Worm (Caenorhabditis elegans): ENCODE results near the gene tbc-8.

DNA sequence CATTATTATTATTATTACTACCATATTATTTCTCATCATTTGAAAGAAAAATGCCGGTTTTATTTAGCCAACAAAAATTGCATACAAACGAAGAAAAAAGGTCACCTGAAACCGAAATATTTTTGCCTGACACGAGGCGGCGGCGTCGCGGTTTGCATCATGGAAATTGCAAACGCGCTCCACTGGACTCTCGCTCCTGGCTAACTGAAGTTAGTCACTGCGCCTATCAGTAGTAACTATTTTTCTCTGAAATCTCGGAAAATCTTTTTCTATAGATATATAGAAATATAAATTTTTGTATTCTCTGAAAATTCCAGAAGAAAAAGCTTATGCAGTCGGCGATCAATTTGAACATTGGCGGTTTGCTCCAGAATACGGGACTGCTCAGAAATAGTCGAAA is 51.1 kb downstream of the tbc-8 start, which contains the start of gene ymel-1:
- TF ChIP-seq nhr-85 (tag) (peak; percentile 72), fkh-8 (tag; optimal IDR thresholded peaks at IDR 0.05) (no peak), lin-39 (tag; optimal IDR thresholded peaks at IDR 0.05) (no peak), mep-1 (tag; optimal IDR thresholded peaks at IDR 0.05) (peak; percentile 59), nhr-28 (tag; optimal IDR thresholded peaks at IDR 0.05) (no peak), vab-15 (tag; optimal IDR thresholded peaks at IDR 0.05) (no peak), aly-2 (tag; optimal IDR thresholded peaks at IDR 0.05) (peak; percentile 48), ztf-4 (tag; optimal IDR thresholded peaks at IDR 0.05) (no peak), ama-1 (optimal IDR thresholded peaks at IDR 0.05) (no peak), jun-1 (tag; optimal IDR thresholded peaks at IDR 0.05) (no peak), ces-1 (GFP tag; optimal IDR thresholded peaks at IDR 0.05) (no peak), dpl-1 (GFP tag; optimal IDR thresholded peaks at IDR 0.05) (peak in 2 of 3 experiments; percentile 11 to 33), mdl-1 (tag; optimal IDR thresholded peaks at IDR 0.05) (peak in 1 of 2 experiments; percentile 34)

All from whole organism, L1 larva.